Worm (Caenorhabditis elegans): ENCODE results near the gene F11A5.18.

ce11 chrV:16237223-16237622 is 34.5 kb downstream of the F11A5.18 start, which contains the start of gene F21H7.5:
- no peak for TF ChIP-seq nhr-11 (tag; optimal IDR thresholded peaks at IDR 0.05)
- TF ChIP-seq ama-1 (optimal IDR thresholded peaks at IDR 0.05) = no peak
- no peak for TF ChIP-seq pag-3 (tag; optimal IDR thresholded peaks at IDR 0.05; ENCODE audit: borderline replicate concordance)
- no peak for TF ChIP-seq mec-3 (tag; optimal IDR thresholded peaks at IDR 0.05; ENCODE audit: borderline replicate concordance)
- TF ChIP-seq unc-86 (tag; optimal IDR thresholded peaks at IDR 0.05) = no peak
- no peak for TF ChIP-seq lim-6 (tag; optimal IDR thresholded peaks at IDR 0.05)
- TF ChIP-seq dve-1 (tag; optimal IDR thresholded peaks at IDR 0.05) = no peak
- no peak for TF ChIP-seq unc-55 (GFP tag; optimal IDR thresholded peaks at IDR 0.05)
